Worm (Caenorhabditis elegans) whole organism, L1 larva: ENCODE measurements around the gene sma-2.

ENCODE experiments used
- C04F5.9 ChIP-seq: sonication (generic microtip); optimal IDR thresholded peaks from 2 replicates; lab custom pipeline; 2016; ENCODE audit warnings: missing genetic modification characterization, missing compliant biosample characterization
- C16A3.4 ChIP-seq: fragments of 150-350 bp; optimal IDR thresholded peaks from 2 replicates; lab custom pipeline; 2014; ENCODE audit warnings: missing biosample characterization, missing genetic modification characterization
- C34B4.2 ChIP-seq: sonication (generic microtip); optimal IDR thresholded peaks from 2 replicates; lab custom pipeline; 2017; ENCODE audit warnings: mild to moderate bottlenecking, missing genetic modification characterization, missing compliant biosample characterization
- Y116A8C.19 ChIP-seq: sonication (generic microtip); optimal IDR thresholded peaks from 2 replicates; lab custom pipeline; 2016; ENCODE audit warnings: missing compliant biosample characterization, missing genetic modification characterization, borderline replicate concordance
- aha-1 ChIP-seq: fragments of 150-350 bp; optimal IDR thresholded peaks from 2 replicates; lab custom pipeline; 2014; ENCODE audit warnings: missing biosample characterization, missing genetic modification characterization
- ama-1 ChIP-seq: fragments of 150-350 bp; optimal IDR thresholded peaks from 2 replicates; lab custom pipeline; 2014
- blmp-1 ChIP-seq: fragments of 150-350 bp; optimal IDR thresholded peaks from 2 replicates; lab custom pipeline; 2014; ENCODE audit warnings: missing biosample characterization, missing genetic modification characterization
- ceh-63 ChIP-seq: fragments of 200-800 bp; sonication (Bioruptor generic); optimal IDR thresholded peaks from 2 replicates; lab custom pipeline; 2018; ENCODE audit warnings: mild to moderate bottlenecking, missing genetic modification characterization, missing compliant biosample characterization
- ceh-88 ChIP-seq: fragments of 200-800 bp; sonication (Bioruptor generic); IDR thresholded peaks from 2 replicates; pipeline ENCODE4 v1.3.6; 2022; ENCODE audit warnings: missing genetic modification characterization, missing compliant biosample characterization
- dpl-1 ChIP-seq, 3 experiments: fragments of 150-350 bp in 2 of 3; sonication (generic microtip) in 1 of 3; optimal IDR thresholded peaks; 2 replicates each; lab custom pipeline; 2014 to 2017; ENCODE audit warnings: missing biosample characterization in 3 of 3, missing genetic modification characterization in 3 of 3, missing genetic modification reagents in 3 of 3
- egl-13 ChIP-seq: sonication (generic microtip); optimal IDR thresholded peaks from 2 replicates; lab custom pipeline; 2016; ENCODE audit warnings: missing genotype, missing genetic modification reagents, missing genetic modification characterization, missing compliant biosample characterization
- egl-27 ChIP-seq, 2 experiments: fragments of 150-350 bp in 1 of 2; sonication (generic microtip); optimal IDR thresholded peaks; 3 replicates each; lab custom pipeline; 2017 to 2018; ENCODE audit warnings: missing biosample characterization in 2 of 2, missing genetic modification characterization in 2 of 2, missing genetic modification reagents in 2 of 2
- elt-2 ChIP-seq: sonication (generic microtip); optimal IDR thresholded peaks from 2 replicates; lab custom pipeline; 2016; ENCODE audit warnings: missing genetic modification characterization, mild to moderate bottlenecking, inconsistent platforms, missing compliant biosample characterization, missing genetic modification reagents
- elt-3 ChIP-seq, 6 experiments: fragments of 150-350 bp in 1 of 6; sonication (generic microtip); optimal IDR thresholded peaks; 2 replicates each; lab custom pipeline; 2017 to 2018; ENCODE audit warnings: missing biosample characterization in 6 of 6, missing genetic modification characterization in 6 of 6, inconsistent platforms in 1 of 6
- fkh-4 ChIP-seq: sonication (generic microtip); optimal IDR thresholded peaks from 2 replicates; lab custom pipeline; 2016; ENCODE audit warnings: missing compliant biosample characterization, missing genetic modification characterization, borderline replicate concordance
- fos-1 ChIP-seq: fragments of 150-350 bp; optimal IDR thresholded peaks from 2 replicates; lab custom pipeline; 2014; ENCODE audit warnings: missing biosample characterization, missing genetic modification characterization
- hlh-17 ChIP-seq: fragments of 200-800 bp; sonication (Bioruptor generic); optimal IDR thresholded peaks from 2 replicates; lab custom pipeline; 2018; ENCODE audit warnings: missing genetic modification characterization, mild to moderate bottlenecking, missing compliant biosample characterization, moderate library complexity, borderline replicate concordance
- isw-1 ChIP-seq: fragments of 200-800 bp; sonication (Bioruptor generic); IDR thresholded peaks from 2 replicates; pipeline ENCODE4 v1.3.6; 2022; ENCODE audit warnings: missing genetic modification characterization, missing compliant biosample characterization
- jun-1 ChIP-seq: fragments of 150-350 bp; optimal IDR thresholded peaks from 2 replicates; lab custom pipeline; 2014; ENCODE audit warnings: missing biosample characterization, missing genetic modification reagents, missing genetic modification characterization
- lin-14 ChIP-seq: fragments of 200-800 bp; sonication (Bioruptor generic); optimal IDR thresholded peaks from 2 replicates; lab custom pipeline; 2018; ENCODE audit warnings: mild to moderate bottlenecking, missing genetic modification characterization, moderate library complexity, missing compliant biosample characterization
- lin-35 ChIP-seq, 2 experiments: fragments of 150-350 bp; optimal IDR thresholded peaks; 2 replicates each; lab custom pipeline; 2014; ENCODE audit warnings: missing biosample characterization in 2 of 2, missing genetic modification characterization in 2 of 2, missing genetic modification reagents in 2 of 2
- lin-39 ChIP-seq: fragments of 150-350 bp; optimal IDR thresholded peaks from 2 replicates; lab custom pipeline; 2014; ENCODE audit warnings: missing biosample characterization, missing genetic modification reagents, missing genetic modification characterization
- lir-3 ChIP-seq: sonication (generic microtip); optimal IDR thresholded peaks from 2 replicates; lab custom pipeline; 2016; ENCODE audit warnings: mild to moderate bottlenecking, missing genetic modification characterization, moderate library complexity, missing compliant biosample characterization; ENCODE audit not compliant: poor library complexity
- lsy-2 ChIP-seq, 2 experiments: fragments of 150-350 bp; optimal IDR thresholded peaks; 2 replicates each; lab custom pipeline; 2014; ENCODE audit warnings: missing biosample characterization in 2 of 2, missing genetic modification characterization in 2 of 2
- mab-9 ChIP-seq: fragments of 200-800 bp; sonication (Bioruptor generic); IDR thresholded peaks from 2 replicates; pipeline ENCODE4 v1.3.6; 2022; ENCODE audit warnings: missing genetic modification reagents, missing genetic modification characterization, missing compliant biosample characterization
- mdl-1 ChIP-seq, 2 experiments: fragments of 150-350 bp; optimal IDR thresholded peaks; 2 replicates each; lab custom pipeline; 2014 to 2017; ENCODE audit warnings: missing biosample characterization in 2 of 2, missing genetic modification characterization in 2 of 2, inconsistent platforms in 1 of 2
- mef-2 ChIP-seq: fragments of 150-350 bp; optimal IDR thresholded peaks from 2 replicates; lab custom pipeline; 2014; ENCODE audit warnings: missing biosample characterization, missing genetic modification characterization
- mep-1 ChIP-seq: fragments of 150-350 bp; optimal IDR thresholded peaks from 2 replicates; lab custom pipeline; 2014; ENCODE audit warnings: missing biosample characterization, missing genetic modification characterization
- nhr-11 ChIP-seq: fragments of 150-350 bp; optimal IDR thresholded peaks from 2 replicates; lab custom pipeline; 2014; ENCODE audit warnings: missing biosample characterization, missing genetic modification characterization
- nhr-12 ChIP-seq: sonication (generic microtip); optimal IDR thresholded peaks from 2 replicates; lab custom pipeline; 2017; ENCODE audit warnings: missing biosample characterization, missing genetic modification characterization
- nhr-237 ChIP-seq: fragments of 150-350 bp; optimal IDR thresholded peaks from 2 replicates; lab custom pipeline; 2014; ENCODE audit warnings: missing biosample characterization, missing genetic modification characterization
- nhr-28 ChIP-seq: fragments of 150-350 bp; optimal IDR thresholded peaks from 2 replicates; lab custom pipeline; 2014; ENCODE audit warnings: missing biosample characterization, missing genetic modification characterization
- nhr-47 ChIP-seq: sonication (generic microtip); optimal IDR thresholded peaks from 2 replicates; lab custom pipeline; 2016; ENCODE audit warnings: mild to moderate bottlenecking, missing genetic modification characterization, moderate library complexity, missing compliant biosample characterization
- nhr-71 ChIP-seq: sonication (generic microtip); optimal IDR thresholded peaks from 2 replicates; lab custom pipeline; 2016; ENCODE audit warnings: mild to moderate bottlenecking, missing genetic modification characterization, moderate library complexity, missing compliant biosample characterization
- nhr-76 ChIP-seq: sonication (generic microtip); optimal IDR thresholded peaks from 2 replicates; lab custom pipeline; 2017; ENCODE audit warnings: missing biosample characterization, missing genetic modification characterization
- nhr-77 ChIP-seq: fragments of 150-350 bp; optimal IDR thresholded peaks from 2 replicates; lab custom pipeline; 2014; ENCODE audit warnings: missing biosample characterization, missing genetic modification characterization
- nhr-85 ChIP-seq: sonication (generic microtip); peaks from one replicate; lab custom pipeline; 2016; ENCODE audit warnings: missing genetic modification characterization, inconsistent platforms, missing compliant biosample characterization
- pag-3 ChIP-seq: sonication (generic microtip); optimal IDR thresholded peaks from 2 replicates; lab custom pipeline; 2017; ENCODE audit warnings: missing genetic modification characterization, mild to moderate bottlenecking, missing compliant biosample characterization, antibody characterized with exemption, borderline replicate concordance; ENCODE audit not compliant: insufficient read depth
- pax-3 ChIP-seq: fragments of 200-800 bp; sonication (Bioruptor generic); optimal IDR thresholded peaks from 2 replicates; lab custom pipeline; 2018; ENCODE audit warnings: mild to moderate bottlenecking, missing genetic modification characterization, moderate library complexity, missing compliant biosample characterization
- skn-1 ChIP-seq: fragments of 150-350 bp; optimal IDR thresholded peaks from 2 replicates; lab custom pipeline; 2014; ENCODE audit warnings: missing biosample characterization, missing genetic modification characterization
- snu-23 ChIP-seq: sonication (generic microtip); optimal IDR thresholded peaks from 2 replicates; lab custom pipeline; 2016; ENCODE audit warnings: missing genetic modification characterization, missing compliant biosample characterization
- sox-4 ChIP-seq: sonication (generic microtip); optimal IDR thresholded peaks from 2 replicates; lab custom pipeline; 2016; ENCODE audit warnings: missing genetic modification characterization, missing compliant biosample characterization
- sptf-1 ChIP-seq: fragments of 150-350 bp; optimal IDR thresholded peaks from 2 replicates; lab custom pipeline; 2014; ENCODE audit warnings: missing biosample characterization, missing genetic modification characterization
- sup-37 ChIP-seq: fragments of 200-800 bp; sonication (Bioruptor generic); optimal IDR thresholded peaks from 2 replicates; lab custom pipeline; 2018; ENCODE audit warnings: mild to moderate bottlenecking, missing genetic modification characterization, missing compliant biosample characterization
- tbx-2 ChIP-seq: sonication (generic microtip); optimal IDR thresholded peaks from 2 replicates; lab custom pipeline; 2016; ENCODE audit warnings: missing genetic modification characterization, missing compliant biosample characterization
- tlp-1 ChIP-seq: fragments of 150-350 bp; optimal IDR thresholded peaks from 2 replicates; lab custom pipeline; 2014; ENCODE audit warnings: missing biosample characterization, missing genetic modification characterization
- unc-30 ChIP-seq: sonication (generic microtip); optimal IDR thresholded peaks from 2 replicates; lab custom pipeline; 2017; ENCODE audit warnings: missing biosample characterization, missing genetic modification characterization
- unc-62 ChIP-seq: fragments of 150-350 bp; optimal IDR thresholded peaks from 2 replicates; lab custom pipeline; 2014; ENCODE audit warnings: missing biosample characterization, missing genetic modification reagents, missing genetic modification characterization
- unc-86 ChIP-seq: sonication (generic microtip); optimal IDR thresholded peaks from 2 replicates; lab custom pipeline; 2016; ENCODE audit warnings: missing genetic modification characterization, missing compliant biosample characterization
- unc-98 ChIP-seq: fragments of 200-800 bp; sonication (Bioruptor generic); IDR thresholded peaks from 2 replicates; pipeline ENCODE4 v1.3.6; 2022; ENCODE audit warnings: missing genetic modification characterization, missing compliant biosample characterization
- xbp-1 ChIP-seq: sonication (generic microtip); optimal IDR thresholded peaks from 2 replicates; lab custom pipeline; 2016; ENCODE audit warnings: missing genetic modification characterization, missing compliant biosample characterization
- ztf-11 ChIP-seq, 2 experiments: sonication (generic microtip); optimal IDR thresholded peaks; 2 replicates each; lab custom pipeline; 2016 to 2017; ENCODE audit warnings: missing genetic modification characterization in 2 of 2, missing biosample characterization in 1 of 2, missing compliant biosample characterization in 1 of 2

The sma-2 gene

ce11 chrIII:8795595-8796141 lies 46.2 kb downstream of the sma-2 start:
- peak; percentile 97 for TF ChIP-seq jun-1 (tag; lab: Kevin White, UChicago)
- TF ChIP-seq ceh-88 (GFP tag; lab: Robert Waterston, UW) = peak; percentile 88
- peak; percentile 96 for TF ChIP-seq mep-1 (tag; lab: Kevin White, UChicago)
- peak; percentile 84 for TF ChIP-seq sox-4
- peak in 3 of 6 experiments; percentile 73 to 95 (median 93) for TF ChIP-seq elt-3 (tag; optimal IDR thresholded peaks at IDR 0.05; lab: Kevin White, UChicago)
- peak; percentile 84 for TF ChIP-seq C16A3.4 (tag; lab: Kevin White, UChicago)
- peak; percentile 92 for TF ChIP-seq fos-1
- peak; percentile 73 for TF ChIP-seq mef-2 (tag; lab: Kevin White, UChicago)
- peak; percentile 63 for TF ChIP-seq elt-2 (tag; lab: Kevin White, UChicago)
- TF ChIP-seq mdl-1 (tag; optimal IDR thresholded peaks at IDR 0.05; lab: Kevin White, UChicago) = peak; percentile 50 to 96
- TF ChIP-seq C04F5.9 (tag; lab: Kevin White, UChicago) = peak; percentile 73
- peak in 1 of 2 experiments; percentile 91 for TF ChIP-seq ztf-11 (tag; optimal IDR thresholded peaks at IDR 0.05; lab: Kevin White, UChicago)
- TF ChIP-seq nhr-12 (tag; lab: Kevin White, UChicago) = peak; percentile 41
- peak; percentile 83 for TF ChIP-seq nhr-76
- peak; percentile 42 for TF ChIP-seq nhr-28 (tag; lab: Kevin White, UChicago)
- peak; percentile 98 for TF ChIP-seq snu-23
- peak; percentile 98 for TF ChIP-seq unc-86 (tag; lab: Kevin White, UChicago)
- TF ChIP-seq lir-3 (tag; lab: Kevin White, UChicago) = peak; percentile 88
- peak; percentile 94 for TF ChIP-seq xbp-1 (tag; lab: Kevin White, UChicago)
- peak; percentile 79 for TF ChIP-seq sup-37 (GFP tag; lab: Kevin White, UChicago)
- TF ChIP-seq isw-1 (GFP tag; lab: Robert Waterston, UW) = peak; percentile 91
- TF ChIP-seq dpl-1 (GFP tag; optimal IDR thresholded peaks at IDR 0.05; lab: Kevin White, UChicago) = peak; percentile 69 to 74 (median 70)
- no peak for TF ChIP-seq hlh-17 (GFP tag; lab: Kevin White, UChicago)
- peak; percentile 89 for TF ChIP-seq lin-39 (tag; lab: Kevin White, UChicago)
- TF ChIP-seq blmp-1 (tag; lab: Kevin White, UChicago) = peak; percentile 61
- peak; percentile 90 for TF ChIP-seq pax-3 (tag; lab: Kevin White, UChicago)
- peak; percentile 79 for TF ChIP-seq mab-9 (GFP tag; lab: Robert Waterston, UW)
- peak; percentile 97 for TF ChIP-seq nhr-47
- peak; percentile 12 for TF ChIP-seq pag-3 (tag; lab: Kevin White, UChicago)
- no peak for TF ChIP-seq C34B4.2 (tag; lab: Kevin White, UChicago)
- no peak for TF ChIP-seq sptf-1 (tag; lab: Kevin White, UChicago)
- TF ChIP-seq nhr-237 (tag; lab: Kevin White, UChicago) = peak; percentile 84
- TF ChIP-seq Y116A8C.19 (tag; lab: Kevin White, UChicago) = no peak
- peak; percentile 92 for TF ChIP-seq skn-1 (tag; lab: Kevin White, UChicago)
- TF ChIP-seq lin-35 (GFP tag; optimal IDR thresholded peaks at IDR 0.05; lab: Kevin White, UChicago) = peak; percentile 83 to 84
- peak; percentile 99 for TF ChIP-seq tbx-2 (tag; lab: Kevin White, UChicago)
- TF ChIP-seq aha-1 (tag; lab: Kevin White, UChicago) = peak; percentile 84
- peak; percentile 100 for TF ChIP-seq lin-14 (GFP tag; lab: Kevin White, UChicago)
- TF ChIP-seq fkh-4 (tag; lab: Kevin White, UChicago) = peak; percentile 52
- TF ChIP-seq egl-13 (tag; lab: Kevin White, UChicago) = peak; percentile 98
- TF ChIP-seq egl-27 (tag; optimal IDR thresholded peaks at IDR 0.05; lab: Kevin White, UChicago) = peak; percentile 93 to 97
- peak; percentile 100 for TF ChIP-seq nhr-85 (tag; lab: Kevin White, UChicago)
- peak; percentile 99 for TF ChIP-seq nhr-71 (tag; lab: Kevin White, UChicago)
- TF ChIP-seq unc-62 (GFP tag; lab: Kevin White, UChicago) = peak; percentile 57
- TF ChIP-seq ama-1 (lab: Kevin White, UChicago) = peak; percentile 69
- TF ChIP-seq lsy-2 (tag; optimal IDR thresholded peaks at IDR 0.05; lab: Kevin White, UChicago) = peak; percentile 93 to 95
- TF ChIP-seq tlp-1 (tag; lab: Kevin White, UChicago) = no peak
- peak; percentile 95 for TF ChIP-seq nhr-11 (tag; lab: Kevin White, UChicago)
- peak; percentile 94 for TF ChIP-seq nhr-77 (tag; lab: Kevin White, UChicago)
- TF ChIP-seq unc-30 (tag; lab: Kevin White, UChicago) = no peak
- TF ChIP-seq ceh-63 = no peak
- no peak for TF ChIP-seq unc-98 (GFP tag; lab: Robert Waterston, UW)
